Fruit fly (Drosophila melanogaster) whole organism, prepupa: Measurements from ENCODE around the gene CG6696.

ENCODE experiments used
- Blimp-1 ChIP-seq: fragments of 200-800 bp; sonication (Bioruptor generic); optimal IDR thresholded peaks from 3 replicates; lab custom pipeline; 2017; ENCODE audit warnings: missing biosample characterization, missing genetic modification characterization, mild to moderate bottlenecking, moderate library complexity, missing genetic modification reagents
- CG10631 ChIP-seq: fragments of 200-800 bp; sonication (Bioruptor generic); optimal IDR thresholded peaks from 2 replicates; lab custom pipeline; 2016; ENCODE audit warnings: missing biosample characterization, missing genetic modification characterization
- CG11294 ChIP-seq: fragments of 200-800 bp; sonication (Bioruptor generic); IDR thresholded peaks from 2 replicates; pipeline ENCODE4 v1.3.6; 2022; ENCODE audit warnings: missing biosample characterization, missing genetic modification characterization
- CG11762 ChIP-seq: fragments of 200-800 bp; sonication (Bioruptor generic); optimal IDR thresholded peaks from 3 replicates; lab custom pipeline; 2016; ENCODE audit warnings: missing biosample characterization, missing genetic modification characterization; ENCODE audit not compliant: insufficient read depth
- CG1621 ChIP-seq: fragments of 200-800 bp; sonication (Bioruptor generic); optimal IDR thresholded peaks from 3 replicates; lab custom pipeline; 2018; ENCODE audit warnings: missing biosample characterization, mild to moderate bottlenecking, missing genetic modification characterization
- CG32006 ChIP-seq: fragments of 200-800 bp; sonication (Bioruptor generic); optimal IDR thresholded peaks from 3 replicates; lab custom pipeline; 2017; ENCODE audit warnings: missing biosample characterization, mild to moderate bottlenecking, missing genetic modification characterization
- CG34406 ChIP-seq: fragments of 200-800 bp; sonication (Bioruptor generic); optimal IDR thresholded peaks from 3 replicates; lab custom pipeline; 2016; ENCODE audit warnings: missing biosample characterization, missing genetic modification characterization
- CG3919 ChIP-seq: fragments of 200-800 bp; sonication (Bioruptor generic); optimal IDR thresholded peaks from 3 replicates; lab custom pipeline; 2016; ENCODE audit warnings: missing biosample characterization, missing genetic modification characterization
- CG4318 ChIP-seq: fragments of 200-800 bp; sonication (Bioruptor generic); optimal IDR thresholded peaks from 3 replicates; lab custom pipeline; 2017; ENCODE audit warnings: missing biosample characterization, mild to moderate bottlenecking, missing genetic modification characterization
- CG6163 ChIP-seq: fragments of 200-800 bp; sonication (Bioruptor generic); IDR thresholded peaks from 3 replicates; pipeline ENCODE4 v1.3.6; 2022; ENCODE audit warnings: missing biosample characterization, missing genetic modification characterization
- CG6276 ChIP-seq: fragments of 200-800 bp; sonication (Bioruptor generic); optimal IDR thresholded peaks from 2 replicates; lab custom pipeline; 2017; ENCODE audit warnings: missing biosample characterization, mild to moderate bottlenecking, missing genetic modification characterization
- CG6808 ChIP-seq: fragments of 200-800 bp; sonication (Bioruptor generic); optimal IDR thresholded peaks from 3 replicates; lab custom pipeline; 2017; ENCODE audit warnings: missing biosample characterization, missing genetic modification characterization, mild to moderate bottlenecking, moderate library complexity, missing genetic modification reagents
- CG6854 ChIP-seq: fragments of 200-800 bp; sonication (Bioruptor generic); optimal IDR thresholded peaks from 2 replicates; lab custom pipeline; 2017; ENCODE audit warnings: missing biosample characterization, mild to moderate bottlenecking, missing genetic modification characterization
- CG8319 ChIP-seq: fragments of 200-800 bp; sonication (Bioruptor generic); optimal IDR thresholded peaks from 3 replicates; lab custom pipeline; 2016; ENCODE audit warnings: missing biosample characterization, missing genetic modification characterization
- CG8632 ChIP-seq: fragments of 200-800 bp; sonication (Bioruptor generic); optimal IDR thresholded peaks from 3 replicates; lab custom pipeline; 2016; ENCODE audit warnings: missing biosample characterization, missing genetic modification characterization
- Eip78C ChIP-seq: fragments of 200-800 bp; sonication (Bioruptor generic); peaks from one replicate; lab custom pipeline; 2016; ENCODE audit warnings: missing biosample characterization, missing genetic modification characterization
- Ets96B ChIP-seq: fragments of 200-800 bp; optimal IDR thresholded peaks from 2 replicates; lab custom pipeline; 2019; ENCODE audit warnings: missing biosample characterization, mild to moderate bottlenecking, missing genetic modification characterization, moderate library complexity
- Gug ChIP-seq: fragments of 200-800 bp; sonication (Bioruptor generic); IDR thresholded peaks from 2 replicates; pipeline ENCODE4 v1.3.6; 2022; ENCODE audit warnings: missing biosample characterization, missing genetic modification characterization
- Hr39 ChIP-seq: fragments of 200-800 bp; sonication (Bioruptor generic); optimal IDR thresholded peaks from 2 replicates; lab custom pipeline; 2016; ENCODE audit warnings: missing biosample characterization, missing genetic modification characterization
- Lpt ChIP-seq: fragments of 200-800 bp; sonication (Bioruptor generic); optimal IDR thresholded peaks from 3 replicates; lab custom pipeline; 2016; ENCODE audit warnings: missing biosample characterization, missing genetic modification characterization
- Met ChIP-seq: fragments of 200-800 bp; sonication (Bioruptor generic); optimal IDR thresholded peaks from 3 replicates; lab custom pipeline; 2016; ENCODE audit warnings: missing biosample characterization, missing genetic modification characterization
- OdsH ChIP-seq: fragments of 200-800 bp; sonication (Bioruptor generic); optimal IDR thresholded peaks from 3 replicates; lab custom pipeline; 2016; ENCODE audit warnings: missing biosample characterization, missing genetic modification characterization
- Smox ChIP-seq: fragments of 200-800 bp; sonication (Bioruptor generic); optimal IDR thresholded peaks from 3 replicates; lab custom pipeline; 2016; ENCODE audit warnings: missing biosample characterization, missing genetic modification characterization
- Sox14 ChIP-seq: fragments of 200-800 bp; sonication (Bioruptor generic); optimal IDR thresholded peaks from 3 replicates; lab custom pipeline; 2016; ENCODE audit warnings: missing biosample characterization, missing genetic modification characterization
- Sox15 ChIP-seq: fragments of 200-800 bp; sonication (Bioruptor generic); optimal IDR thresholded peaks from 3 replicates; lab custom pipeline; 2016; ENCODE audit warnings: missing biosample characterization, missing genetic modification characterization
- cyc ChIP-seq: fragments of 200-800 bp; sonication (Bioruptor generic); optimal IDR thresholded peaks from 3 replicates; lab custom pipeline; 2016; ENCODE audit warnings: missing biosample characterization, missing genetic modification characterization
- dac ChIP-seq: fragments of 200-800 bp; sonication (Bioruptor generic); optimal IDR thresholded peaks from 2 replicates; lab custom pipeline; 2017; ENCODE audit warnings: missing biosample characterization, mild to moderate bottlenecking, missing genetic modification characterization
- dsx ChIP-seq: fragments of 200-800 bp; optimal IDR thresholded peaks from 3 replicates; lab custom pipeline; 2019; ENCODE audit warnings: missing biosample characterization, mild to moderate bottlenecking, missing genetic modification characterization, moderate library complexity; ENCODE audit not compliant: poor library complexity, severe bottlenecking
- eg ChIP-seq: fragments of 200-800 bp; sonication (Bioruptor generic); IDR thresholded peaks from 3 replicates; pipeline ENCODE4 v1.3.6; 2022; ENCODE audit warnings: missing biosample characterization, missing genetic modification characterization
- esn ChIP-seq: fragments of 200-800 bp; sonication (Bioruptor generic); optimal IDR thresholded peaks from 2 replicates; lab custom pipeline; 2016; ENCODE audit warnings: missing biosample characterization, mild to moderate bottlenecking, missing genetic modification characterization, moderate library complexity
- fkh ChIP-seq: fragments of 200-800 bp; sonication (Bioruptor generic); optimal IDR thresholded peaks from 3 replicates; lab custom pipeline; 2017; ENCODE audit warnings: missing biosample characterization, mild to moderate bottlenecking, missing genetic modification characterization, moderate library complexity
- lz ChIP-seq: fragments of 200-800 bp; sonication (Bioruptor generic); optimal IDR thresholded peaks from 3 replicates; lab custom pipeline; 2016; ENCODE audit warnings: missing biosample characterization, missing genetic modification characterization
- net ChIP-seq: fragments of 200-800 bp; sonication (Bioruptor generic); optimal IDR thresholded peaks from 3 replicates; lab custom pipeline; 2016; ENCODE audit warnings: missing biosample characterization, missing genetic modification characterization
- pdm3 ChIP-seq: fragments of 200-800 bp; sonication (Bioruptor generic); optimal IDR thresholded peaks from 3 replicates; lab custom pipeline; 2016; ENCODE audit warnings: missing biosample characterization, missing genetic modification characterization
- spab ChIP-seq: fragments of 200-800 bp; sonication (Bioruptor generic); optimal IDR thresholded peaks from 2 replicates; lab custom pipeline; 2017; ENCODE audit warnings: missing biosample characterization, mild to moderate bottlenecking, missing genetic modification characterization, missing genetic modification reagents
- svp ChIP-seq: fragments of 200-800 bp; sonication (Bioruptor generic); peaks from one replicate; lab custom pipeline; 2016; ENCODE audit warnings: missing biosample characterization, missing genetic modification characterization
- vri ChIP-seq: fragments of 200-800 bp; sonication (Bioruptor generic); optimal IDR thresholded peaks from 3 replicates; lab custom pipeline; 2016; ENCODE audit warnings: missing biosample characterization, mild to moderate bottlenecking, missing genetic modification characterization

CG6696 gene

DNA sequence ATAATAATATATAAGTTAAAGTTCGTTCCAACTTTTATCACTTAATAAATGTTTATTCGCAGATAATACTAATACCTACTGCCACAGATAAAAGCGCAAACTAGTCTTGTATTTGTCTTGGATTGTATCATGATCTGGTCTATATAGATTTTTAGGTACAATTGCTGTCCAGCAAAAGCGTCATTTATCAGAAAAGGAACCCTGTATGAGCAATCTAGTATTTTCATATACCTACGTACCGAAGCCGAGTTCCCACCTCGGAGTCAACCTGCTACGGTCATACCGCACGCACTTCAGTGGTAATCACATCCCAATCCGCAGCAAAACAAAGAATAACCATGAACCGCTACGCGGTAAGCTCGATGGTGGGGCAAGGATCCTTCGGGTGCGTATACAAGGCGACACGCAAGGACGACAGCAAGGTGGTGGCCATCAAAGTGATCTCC lies 4.4 kb downstream of the CG6696 start, which contains the start of gene fu:
fu (plus strand) TSS at position 254 of the 446 bp plus-strand sequence.
- TF ChIP-seq CG6808 (no peak), cyc (GFP tag; lab: Kevin White, UChicago) (no peak), net (GFP tag; lab: Kevin White, UChicago) (no peak), CG32006 (no peak), lz (GFP tag; lab: Kevin White, UChicago) (peak; percentile 4), CG11762 (GFP tag; lab: Kevin White, UChicago) (no peak), spab (GFP tag; lab: Kevin White, UChicago) (no peak), CG3919 (GFP tag; lab: Kevin White, UChicago) (no peak), svp (no peak), eg (GFP tag; lab: Robert Waterston, UW) (peak; percentile 30; the same call in 1 of the 3 replicates), esn (GFP tag; lab: Kevin White, UChicago) (peak; percentile 10), CG4318 (GFP tag; lab: Kevin White, UChicago) (no peak), CG6163 (GFP tag; lab: Robert Waterston, UW) (0 out of 3 replicates have a peak, but pooled peaks have one; percentile 33), CG34406 (GFP tag; lab: Kevin White, UChicago) (peak; percentile 30), CG6854 (GFP tag; lab: Kevin White, UChicago) (peak; percentile 14), Sox15 (no peak), CG10631 (GFP tag; lab: Kevin White, UChicago) (no peak), Sox14 (GFP tag; lab: Kevin White, UChicago) (peak; percentile 19)

DNA sequence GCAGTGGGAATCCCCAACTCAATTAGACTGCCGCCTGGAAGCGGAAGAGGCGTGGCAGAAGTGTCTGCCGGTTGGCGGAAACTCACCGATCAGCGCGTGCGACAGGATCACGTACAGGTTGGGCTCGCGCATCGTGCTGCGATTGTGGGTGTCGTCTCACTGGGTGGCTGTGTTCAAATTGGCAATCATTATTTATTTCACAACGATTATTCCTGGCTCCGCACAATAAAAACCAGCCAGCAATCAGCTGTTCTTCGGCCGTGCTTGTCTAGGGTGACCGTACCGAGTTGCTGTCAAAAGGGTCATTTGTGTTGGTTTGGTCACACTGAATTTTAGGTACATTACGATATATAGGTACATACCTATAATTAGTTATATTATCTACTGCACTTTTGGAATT lies 4.9 kb downstream of the CG6696 start, which contains the start of gene CG6659:
CG6659 (minus strand) TSS at position 275 of the 400 bp plus-strand sequence.
- TF ChIP-seq dsx, result no peak
- peak; percentile 17 for TF ChIP-seq CG1621 (tag; lab: Kevin White, UChicago)
- no peak for TF ChIP-seq Met (GFP tag; lab: Kevin White, UChicago)
- TF ChIP-seq eg (GFP tag; lab: Robert Waterston, UW), result 0 out of 3 replicates have a peak, but pooled peaks have one; percentile 14
- TF ChIP-seq vri (GFP tag; lab: Kevin White, UChicago), result no peak

DNA sequence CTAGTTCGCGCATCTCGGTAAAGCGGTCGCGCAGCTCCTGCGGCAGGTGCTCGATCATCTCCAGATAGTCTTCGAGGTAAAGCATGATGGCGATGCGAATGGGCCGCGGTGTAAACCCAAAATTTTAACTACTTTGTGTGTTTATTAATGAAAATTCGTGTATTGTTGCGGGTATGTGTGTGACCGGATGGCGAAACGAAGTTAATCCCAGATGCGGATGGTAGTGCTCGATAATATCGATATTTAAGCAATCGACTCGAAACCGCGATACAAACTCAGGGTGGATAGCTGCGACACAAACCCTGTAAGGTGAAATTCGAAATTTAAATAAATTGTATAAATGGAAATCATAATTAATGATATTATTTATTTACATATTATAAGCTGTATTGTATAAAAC lies 9.1 kb downstream of the CG6696 start, which contains the start of gene Ing3:
Ing3 (minus strand) TSS at position 213 of the 400 bp plus-strand sequence.
- no peak for TF ChIP-seq Eip78C (GFP tag; lab: Kevin White, UChicago)
- peak; percentile 35 for TF ChIP-seq dsx

DNA sequence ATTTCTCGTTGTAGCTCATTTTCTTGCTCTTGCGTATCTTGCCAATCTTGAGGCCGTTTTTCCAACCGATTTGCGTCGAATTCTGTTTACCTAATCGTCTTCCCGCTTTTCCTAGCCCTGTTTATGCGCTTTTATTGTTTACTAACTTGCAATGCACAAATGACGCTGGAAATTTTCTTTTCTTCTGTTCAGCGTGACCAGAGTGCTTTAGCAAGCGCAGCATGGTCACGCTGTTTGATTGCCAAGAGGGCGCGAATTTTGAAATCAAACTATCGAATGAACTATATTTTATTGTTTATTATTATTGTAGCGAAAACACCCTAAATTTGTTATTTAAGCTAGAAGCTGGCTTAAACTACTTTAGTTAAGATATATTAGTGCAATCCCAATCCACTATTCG lies 11.7 kb downstream of the CG6696 start, which contains the start of gene Hou:
Hou (minus strand) TSS at position 193 of the 400 bp plus-strand sequence.
- TF ChIP-seq Sox14 (GFP tag; lab: Kevin White, UChicago) (peak; percentile 33), dsx (peak; percentile 19), svp (no peak)

DNA sequence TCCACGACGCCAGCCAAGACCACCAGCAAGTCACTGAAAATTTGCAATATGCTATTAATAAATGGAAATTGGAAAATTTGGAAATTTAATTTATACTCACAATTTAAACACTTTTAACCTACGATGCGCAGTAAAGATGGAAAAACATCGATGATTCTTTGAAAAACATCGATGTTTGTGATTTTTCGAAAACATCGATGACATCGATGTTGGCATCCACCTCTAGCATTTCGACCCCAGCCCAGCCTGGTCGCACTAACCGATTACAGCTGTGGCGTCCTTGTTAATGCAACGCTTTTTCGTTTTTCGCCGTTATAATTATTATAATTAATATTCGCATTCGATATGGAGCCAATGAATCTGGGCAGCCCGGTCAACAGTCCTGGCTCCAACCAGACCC lies 14.0 kb downstream of the CG6696 start, which contains the start of gene Nup35:
Nup35 (plus strand) TSS at position 222 of the 400 bp plus-strand sequence.
- no peak for TF ChIP-seq CG6276 (GFP tag; lab: Kevin White, UChicago)
- TF ChIP-seq Eip78C (GFP tag; lab: Kevin White, UChicago), result peak; percentile 12
- peak; percentile 18 for TF ChIP-seq svp

DNA sequence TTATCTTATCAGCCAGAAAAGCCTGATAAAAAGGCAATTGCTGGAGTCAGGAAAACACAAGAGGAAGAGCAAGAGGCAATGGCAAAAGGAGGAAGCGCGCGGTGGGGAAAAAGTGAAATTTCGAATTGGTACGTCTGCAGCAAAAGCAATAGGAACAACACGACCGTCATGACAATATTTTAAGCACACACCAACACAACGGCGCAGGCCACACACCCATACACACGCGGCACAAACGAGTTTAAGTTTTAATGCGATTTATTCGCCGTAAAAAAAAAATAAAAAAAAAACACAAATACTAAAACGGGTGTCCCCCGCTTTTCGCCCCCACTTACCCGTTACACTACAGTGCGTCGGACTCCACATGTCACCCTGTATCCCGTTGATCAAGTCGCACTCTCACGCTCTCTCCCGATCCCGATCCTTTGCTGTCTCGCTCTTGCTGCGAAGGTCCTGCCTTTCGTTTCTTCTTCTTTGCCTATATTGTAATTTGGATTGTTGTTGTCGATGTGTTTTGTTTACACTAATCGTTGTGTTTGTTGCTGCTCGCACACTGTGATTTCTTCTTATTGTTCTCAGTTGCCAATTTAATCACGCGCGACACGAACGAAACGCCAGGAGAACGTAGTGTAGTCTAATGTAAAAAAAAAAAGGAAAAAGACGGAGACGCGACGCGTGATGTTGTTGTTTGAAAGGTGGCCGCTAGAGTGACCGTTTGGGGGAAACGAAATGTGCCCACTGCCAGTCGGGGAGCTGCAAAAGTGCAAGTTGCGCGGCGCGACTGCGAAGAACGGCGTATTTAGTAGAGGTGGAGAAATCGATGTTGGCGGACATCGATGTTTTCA lies 14.9 kb downstream of the CG6696 start, which contains the start of gene Rip11:
Rip11 (minus strand) TSS at position 794 of the 845 bp plus-strand sequence.
- peak; percentile 89 for TF ChIP-seq Lpt (GFP tag; lab: Kevin White, UChicago)
- peak; percentile 59 for TF ChIP-seq cyc (GFP tag; lab: Kevin White, UChicago)
- peak; percentile 70 for TF ChIP-seq dac (GFP tag; lab: Kevin White, UChicago)
- TF ChIP-seq CG8632 (GFP tag; lab: Kevin White, UChicago), result peak; percentile 71
- TF ChIP-seq CG1621 (tag; lab: Kevin White, UChicago), result peak; percentile 73
- TF ChIP-seq OdsH (GFP tag; lab: Kevin White, UChicago), result no peak
- TF ChIP-seq pdm3 (GFP tag; lab: Kevin White, UChicago), result peak; percentile 77
- TF ChIP-seq CG8319, result no peak
- peak; percentile 69 for TF ChIP-seq Smox (GFP tag; lab: Kevin White, UChicago)
- peak; percentile 95 for TF ChIP-seq Blimp-1 (GFP tag; lab: Kevin White, UChicago)
- TF ChIP-seq svp, result peak; percentile 75
- peak; percentile 81 for TF ChIP-seq CG3919 (GFP tag; lab: Kevin White, UChicago)
- peak; percentile 61 for TF ChIP-seq CG34406 (GFP tag; lab: Kevin White, UChicago)
- TF ChIP-seq Sox15, result no peak
- TF ChIP-seq Gug, result peak; percentile 53
- TF ChIP-seq CG11294 (GFP tag; lab: Robert Waterston, UW), result no peak
- TF ChIP-seq Hr39, result peak; percentile 63
- TF ChIP-seq Ets96B (tag; lab: Kevin White, UChicago), result peak; percentile 68
- TF ChIP-seq net (GFP tag; lab: Kevin White, UChicago), result peak; percentile 82
- TF ChIP-seq spab (GFP tag; lab: Kevin White, UChicago), result peak; percentile 73
- no peak for TF ChIP-seq CG6276 (GFP tag; lab: Kevin White, UChicago)
- TF ChIP-seq fkh (GFP tag; lab: Kevin White, UChicago), result no peak
